Worm (Caenorhabditis elegans): ENCODE data around the gene sprp-4.

Gene sprp-4

DNA sequence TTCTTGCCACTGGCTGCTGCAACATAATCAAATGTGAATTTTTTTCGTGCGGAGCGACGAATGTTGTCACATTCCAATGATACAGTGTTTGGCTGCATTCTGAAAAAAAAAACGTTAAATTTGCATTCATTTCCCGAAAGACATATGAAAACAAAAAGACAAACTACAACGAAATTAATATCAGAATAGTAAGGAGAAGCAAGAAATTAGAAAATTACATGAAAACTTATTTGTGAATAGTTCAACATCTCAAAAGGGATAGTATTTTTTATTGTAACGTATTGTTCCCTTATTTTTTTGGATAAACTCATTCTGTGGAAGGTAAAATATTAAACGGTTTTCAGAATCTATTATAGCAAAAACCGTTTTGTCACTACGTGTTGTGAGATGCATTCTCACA is at the start of gene sprp-4:
TSS of gene sprp-4 (minus strand) at position 101 of the 400 bp plus-strand sequence.
- TF ChIP-seq unc-62 (GFP tag; optimal IDR thresholded peaks at IDR 0.05), result no peak

DNA sequence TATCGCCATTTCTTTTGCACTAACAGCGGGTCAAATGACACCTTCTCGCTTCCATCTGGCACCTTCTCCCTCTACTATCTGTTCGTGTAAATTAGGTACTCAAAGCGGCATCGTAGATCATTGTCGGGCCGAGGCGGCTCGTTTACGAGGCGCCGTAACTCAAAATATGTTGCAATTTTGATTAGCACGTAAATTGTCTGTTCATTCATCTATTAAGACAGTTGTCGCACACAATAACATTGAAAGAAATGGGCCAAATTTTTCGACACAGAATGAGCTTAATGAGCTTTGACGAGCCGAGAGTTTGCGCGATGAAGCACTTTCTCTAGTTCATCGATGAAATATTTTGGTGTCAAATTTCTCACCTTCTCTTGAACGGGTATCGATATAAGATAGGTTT is 49.5 kb upstream of the sprp-4 start:
- no peak for TF ChIP-seq unc-62 (GFP tag; optimal IDR thresholded peaks at IDR 0.05)

DNA sequence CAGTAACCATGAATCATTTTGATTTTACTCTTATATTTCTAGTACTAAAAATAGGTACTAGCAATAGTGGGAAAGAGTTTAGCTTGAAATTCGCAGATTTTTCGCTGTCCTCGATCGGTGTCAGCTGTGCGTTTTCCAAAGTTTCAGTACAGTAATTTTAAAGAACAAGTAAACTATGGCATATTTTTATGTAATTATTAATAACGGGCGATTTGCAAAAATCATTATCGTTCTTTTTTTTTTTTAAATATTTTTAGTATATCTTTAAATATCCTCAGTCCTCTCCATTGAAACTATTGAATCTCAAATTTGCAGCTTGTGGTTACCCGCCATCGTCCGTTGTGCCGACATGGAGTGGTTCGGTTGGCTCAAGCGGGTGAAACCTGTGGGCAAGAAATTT is 39.4 kb upstream of the sprp-4 start, which contains the start of gene C13E3.1:
TSS of gene C13E3.1 (plus strand) at position 301 of the 400 bp plus-strand sequence.
- TF ChIP-seq unc-62 (GFP tag; optimal IDR thresholded peaks at IDR 0.05), result no peak

DNA sequence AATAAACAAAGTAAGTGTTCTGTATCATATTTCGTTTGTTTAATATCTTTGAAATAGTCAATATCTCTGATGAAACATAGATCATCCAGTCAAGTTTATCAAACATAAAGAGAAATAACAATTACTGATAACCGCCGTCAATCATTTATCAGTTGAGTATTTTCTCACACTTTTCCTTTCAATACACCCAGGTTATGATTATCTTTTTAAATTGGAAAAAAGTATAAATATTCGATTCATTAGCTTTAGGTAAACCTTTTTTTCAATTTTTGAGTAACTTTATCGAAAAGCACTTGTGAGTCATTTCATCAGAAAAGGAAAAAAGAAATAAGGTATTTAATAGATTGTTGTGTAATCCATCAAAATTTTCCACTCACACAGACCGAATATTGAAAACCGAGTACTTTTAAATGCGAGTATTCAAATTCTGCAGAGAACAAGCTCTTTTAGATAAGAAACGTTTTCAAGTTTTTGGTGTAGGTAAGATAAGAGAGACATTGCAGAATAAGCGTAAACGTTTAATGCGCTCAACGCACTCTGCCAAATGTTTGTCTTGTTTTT is 38.0 kb upstream of the sprp-4 start:
- no peak for TF ChIP-seq unc-62 (GFP tag; optimal IDR thresholded peaks at IDR 0.05)

DNA sequence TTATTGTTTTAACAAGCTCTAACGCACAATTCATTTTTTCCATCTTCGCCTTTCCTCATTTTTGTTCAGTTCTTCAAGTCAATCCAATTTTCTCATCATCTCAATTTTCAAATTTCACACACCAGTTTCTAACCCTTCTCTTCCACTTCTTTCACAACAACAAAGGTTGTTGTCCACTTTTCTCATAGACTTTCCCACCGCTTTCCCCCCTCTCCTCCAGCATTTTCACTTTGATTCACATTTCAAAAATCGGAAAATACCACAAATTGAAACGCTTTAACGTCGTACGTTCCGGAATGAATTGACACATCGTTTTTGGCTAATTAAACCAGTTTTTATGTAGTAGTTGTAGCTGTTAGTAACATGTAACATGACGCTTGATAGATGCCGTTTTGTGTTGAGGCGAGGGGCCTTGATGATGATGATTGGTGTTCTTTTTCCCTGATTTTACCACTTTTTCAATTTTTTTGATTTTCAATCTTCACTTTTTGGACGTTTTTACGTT is 36.9 kb upstream of the sprp-4 start:
- TF ChIP-seq unc-62 (GFP tag; optimal IDR thresholded peaks at IDR 0.05), result no peak

DNA sequence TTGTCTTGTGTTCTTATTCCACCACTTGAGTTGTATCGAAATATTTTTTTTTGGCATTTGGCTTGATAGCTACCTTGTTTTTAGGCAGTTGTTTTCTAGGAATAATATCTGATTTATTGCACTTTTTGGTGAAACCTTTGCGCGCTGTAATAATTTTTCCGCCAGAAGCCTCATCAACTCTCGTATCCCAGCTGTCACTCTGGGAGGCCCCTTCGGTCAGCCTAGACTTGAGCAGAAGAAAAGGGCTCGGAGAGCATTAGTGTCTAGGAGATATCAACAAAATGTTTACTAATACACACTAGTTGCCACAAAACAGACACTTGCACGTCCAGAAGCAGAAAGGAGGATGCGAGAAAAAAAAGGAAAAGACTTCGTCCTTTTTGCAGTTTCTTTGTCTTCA is 35.4 kb upstream of the sprp-4 start:
- TF ChIP-seq unc-62 (GFP tag; optimal IDR thresholded peaks at IDR 0.05), result no peak

DNA sequence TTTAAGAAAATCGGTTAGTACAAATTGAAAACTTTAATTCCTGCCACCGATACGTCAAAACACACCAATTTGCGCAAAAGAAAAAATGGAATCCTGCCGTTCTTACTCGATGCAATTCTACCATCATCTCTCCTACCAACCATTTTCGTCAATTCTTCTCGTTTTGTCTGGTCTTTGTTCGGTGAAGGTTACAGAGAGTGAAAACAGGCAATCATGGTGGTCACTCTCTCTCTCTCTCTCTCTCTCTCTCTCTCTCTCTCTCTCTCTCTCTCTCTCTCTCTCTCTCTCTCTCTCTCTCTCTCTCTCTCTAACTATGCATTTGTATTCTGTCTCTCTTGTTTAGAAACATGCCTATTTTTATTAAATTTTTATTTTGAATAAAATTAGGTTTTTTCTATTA is 28.7 kb upstream of the sprp-4 start:
- TF ChIP-seq unc-62 (GFP tag; optimal IDR thresholded peaks at IDR 0.05), result no peak

DNA sequence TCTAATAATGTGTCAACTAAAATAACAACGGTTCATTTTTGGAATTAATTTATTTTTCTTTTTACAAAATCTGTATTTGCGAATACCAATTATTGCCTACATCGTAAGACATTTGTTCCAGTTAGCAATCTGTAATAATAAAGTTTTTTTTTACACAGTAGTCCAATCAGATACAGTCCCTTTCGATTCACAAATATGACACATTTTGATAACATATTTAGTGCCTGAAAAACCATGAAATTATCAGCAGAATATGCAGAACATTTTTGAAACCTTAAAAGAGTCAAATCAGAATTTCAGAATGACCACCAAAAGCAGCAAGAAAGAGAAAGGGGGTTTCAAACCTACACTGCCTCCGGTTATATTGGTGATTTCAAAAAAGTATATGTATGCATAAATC is 25.9 kb upstream of the sprp-4 start, which contains the start of gene C06E2.2:
TSS of gene C06E2.2 (plus strand) at position 301 of the 400 bp plus-strand sequence.
- TF ChIP-seq unc-62 (GFP tag; optimal IDR thresholded peaks at IDR 0.05), result no peak

DNA sequence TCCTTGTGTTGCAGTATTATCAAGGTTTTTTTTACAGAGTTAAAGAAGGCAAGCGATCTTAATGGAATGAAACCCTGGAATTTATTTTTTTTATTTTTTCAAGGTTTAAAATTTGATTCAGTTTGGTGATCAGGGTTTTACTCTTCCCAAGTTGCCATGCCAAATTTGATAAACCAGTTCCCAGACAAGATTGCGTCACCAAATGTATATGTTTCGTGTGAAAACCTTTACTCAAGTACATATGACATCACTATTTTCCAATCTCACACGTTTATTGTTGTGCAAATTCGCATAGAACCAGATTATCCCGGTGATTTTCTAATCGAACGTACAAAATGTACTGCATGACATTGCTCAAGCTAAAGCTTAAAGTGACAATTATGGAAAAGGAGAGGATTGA is 25.3 kb upstream of the sprp-4 start:
- no peak for TF ChIP-seq unc-62 (GFP tag; optimal IDR thresholded peaks at IDR 0.05)

DNA sequence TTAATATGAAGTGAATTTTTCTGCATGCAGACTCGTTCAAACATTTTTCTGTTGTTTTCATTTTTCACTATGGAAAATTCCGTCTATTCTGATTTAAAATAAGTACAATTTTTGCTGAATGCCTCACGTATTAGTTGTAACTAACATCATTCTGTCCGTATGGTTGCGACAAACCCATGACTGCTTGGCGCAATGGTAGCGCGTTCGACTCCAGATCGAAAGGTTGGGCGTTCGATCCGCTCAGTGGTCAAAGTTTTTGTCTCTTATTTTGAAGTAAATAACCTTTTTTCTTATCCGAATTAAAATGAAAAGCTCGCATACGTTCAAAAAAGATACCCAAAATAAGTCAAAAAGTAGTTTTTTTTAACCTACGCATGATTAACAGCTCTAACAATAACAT is 23.7 kb upstream of the sprp-4 start:
- no peak for TF ChIP-seq unc-62 (GFP tag; optimal IDR thresholded peaks at IDR 0.05)

DNA sequence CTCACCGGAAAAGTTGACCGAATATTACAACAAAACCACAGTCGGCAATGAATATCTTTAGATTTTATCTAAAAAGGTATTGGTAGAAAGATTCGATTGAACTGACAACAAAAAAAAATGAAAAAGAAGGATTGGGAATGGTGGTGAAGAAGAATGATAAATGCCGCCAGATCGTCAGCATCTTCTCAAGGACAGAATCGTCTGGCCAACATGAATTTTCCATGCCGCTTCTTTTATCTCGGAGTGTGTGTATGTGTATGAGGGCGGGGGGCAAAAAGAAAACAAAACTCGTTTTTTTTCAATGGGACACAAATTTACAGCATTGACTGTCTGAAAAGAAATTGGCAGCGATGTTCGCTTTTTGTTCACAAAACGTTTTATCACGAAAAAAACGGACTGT is 22.4 kb upstream of the sprp-4 start:
- TF ChIP-seq unc-62 (GFP tag; optimal IDR thresholded peaks at IDR 0.05), result no peak

DNA sequence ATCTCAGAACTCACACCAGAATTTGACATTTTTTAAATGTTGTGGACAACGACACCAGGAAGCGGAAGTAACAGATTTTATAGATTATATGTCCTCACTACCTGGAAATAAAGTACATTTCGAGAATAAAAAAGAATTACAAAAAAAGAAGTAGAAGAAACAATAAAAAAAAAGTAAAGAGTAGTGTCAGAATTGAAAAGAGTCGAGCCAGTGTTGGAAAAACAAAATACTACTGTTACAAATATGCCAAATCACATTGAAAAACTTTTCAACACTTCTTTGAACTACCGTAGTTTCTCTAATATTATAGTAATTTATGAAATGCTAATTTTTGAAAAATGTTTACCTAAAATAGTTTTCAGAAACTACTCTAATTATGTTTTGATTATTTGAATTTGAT is 21.3 kb upstream of the sprp-4 start, which contains the start of gene C06E2.1:
TSS of gene C06E2.1 (minus strand) at position 101 of the 400 bp plus-strand sequence.
- no peak for TF ChIP-seq unc-62 (GFP tag; optimal IDR thresholded peaks at IDR 0.05)

DNA sequence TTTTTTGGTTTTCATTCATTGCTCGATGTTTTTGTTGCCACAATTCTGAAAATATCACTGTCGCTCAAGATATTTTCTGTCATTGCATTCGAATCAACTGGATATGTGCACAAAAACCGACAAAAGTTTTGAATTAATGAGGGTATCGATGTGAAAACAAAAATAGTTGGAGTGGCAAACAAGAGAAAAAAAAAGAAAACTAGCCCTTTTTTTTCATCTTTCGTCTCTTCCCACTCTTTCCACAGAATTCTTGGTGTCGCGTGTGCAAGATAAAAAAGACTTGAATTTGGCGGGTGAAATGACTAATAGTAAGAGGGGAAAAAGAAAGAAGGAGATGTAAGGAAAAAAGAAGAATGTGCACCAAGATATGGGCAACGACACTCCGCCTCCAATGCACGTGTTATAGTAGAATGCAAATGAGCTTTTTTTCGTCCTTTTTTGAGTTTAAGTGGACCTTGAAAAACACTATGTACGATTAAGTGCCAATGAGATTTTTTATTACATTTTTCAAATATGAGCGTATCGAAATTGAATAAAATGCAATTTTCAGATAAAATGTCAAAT is 15.8 kb upstream of the sprp-4 start, which contains the start of the genes ubc-22 and ubc-21:
TSS of gene ubc-22 (minus strand) at position 51 of the 564 bp plus-strand sequence.
TSS of gene ubc-21 (plus strand) at position 514 of the 564 bp plus-strand sequence.
- no peak for TF ChIP-seq unc-62 (GFP tag; optimal IDR thresholded peaks at IDR 0.05)

DNA sequence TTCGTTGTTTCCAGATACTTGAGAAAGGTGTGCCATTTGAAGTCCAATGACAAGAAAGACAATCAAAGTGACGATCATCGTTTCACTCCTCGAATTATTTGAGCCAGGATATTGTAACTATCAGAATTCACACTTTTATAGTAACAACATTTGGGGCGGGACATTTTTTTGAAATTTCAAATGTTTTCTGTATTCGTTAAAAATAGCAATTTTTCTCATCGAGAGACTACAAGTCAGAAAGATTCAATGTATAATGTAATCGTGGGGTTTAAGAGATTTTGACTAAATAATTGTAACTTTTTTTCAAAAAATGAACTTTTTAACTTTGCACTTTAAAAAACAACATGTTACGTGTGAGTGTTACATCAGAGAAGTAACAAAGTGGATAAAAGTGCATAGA is 13.1 kb upstream of the sprp-4 start, which contains the start of gene ins-9:
TSS of gene ins-9 (minus strand) at position 101 of the 400 bp plus-strand sequence.
- TF ChIP-seq unc-62 (GFP tag; optimal IDR thresholded peaks at IDR 0.05), result no peak

DNA sequence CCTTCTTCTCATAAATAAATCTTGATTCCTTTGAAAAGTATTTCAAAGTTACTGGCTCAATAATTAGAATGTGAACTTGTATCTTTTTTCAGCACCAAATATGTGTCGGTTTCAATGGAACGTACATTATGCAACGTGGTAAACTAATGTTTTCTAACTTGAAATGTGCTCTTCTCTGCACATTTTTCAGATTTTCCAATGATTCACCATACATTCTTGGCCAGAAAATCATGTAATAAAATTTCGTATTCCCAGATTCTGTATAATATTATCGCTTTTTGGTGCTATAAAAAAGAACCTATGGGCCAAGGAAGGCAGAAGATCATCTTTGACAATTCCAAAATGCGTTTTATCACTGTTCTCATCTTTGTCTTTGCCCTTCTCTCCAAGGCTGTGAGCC is 7.5 kb upstream of the sprp-4 start, which contains the start of gene C06E2.9:
TSS of gene C06E2.9 (plus strand) at position 301 of the 400 bp plus-strand sequence.
- no peak for TF ChIP-seq unc-62 (GFP tag; optimal IDR thresholded peaks at IDR 0.05)

DNA sequence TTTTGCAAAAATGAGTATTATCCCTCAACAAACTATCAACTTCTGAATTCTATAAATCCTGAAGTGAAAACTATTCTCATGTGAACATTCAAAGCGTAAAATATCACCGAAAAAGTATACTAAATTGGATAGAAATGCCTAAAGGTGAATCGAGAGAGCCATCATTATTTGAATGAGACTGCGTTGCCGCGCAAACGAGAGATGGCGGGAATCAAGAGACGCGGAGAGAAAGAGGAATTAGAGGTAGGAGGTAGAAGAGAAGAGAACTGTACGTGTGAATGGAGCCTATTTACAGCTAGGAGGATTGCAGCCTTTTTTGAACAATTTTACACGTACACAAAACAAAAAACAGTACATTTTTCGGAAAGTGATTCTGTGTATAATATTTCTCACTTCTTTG is 6.1 kb upstream of the sprp-4 start:
- TF ChIP-seq unc-62 (GFP tag; optimal IDR thresholded peaks at IDR 0.05), result no peak
